Worm (Caenorhabditis elegans) whole organism, L4 larva: Measurements from ENCODE around the gene sri-40.

Source experiments
- aly-2 ChIP-seq: sonication (generic microtip); optimal IDR thresholded peaks from 2 replicates; lab custom pipeline; 2018; ENCODE audit warnings: missing biosample characterization, missing genetic modification characterization
- ceh-82 ChIP-seq: sonication (generic microtip); optimal IDR thresholded peaks from 2 replicates; lab custom pipeline; 2017; ENCODE audit warnings: missing biosample characterization, missing genetic modification characterization
- lir-3 ChIP-seq: sonication (generic microtip); optimal IDR thresholded peaks from 2 replicates; lab custom pipeline; 2016; ENCODE audit warnings: mild to moderate bottlenecking, missing genetic modification characterization, missing compliant biosample characterization
- mdl-1 ChIP-seq, 2 experiments: fragments of 150-350 bp in 1 of 2; sonication (generic microtip) in 1 of 2; optimal IDR thresholded peaks; 2 replicates each; lab custom pipeline; 2014 to 2017; ENCODE audit warnings: missing biosample characterization in 2 of 2, missing genetic modification characterization in 2 of 2
- mep-1 ChIP-seq: fragments of 150-350 bp; sonication (generic microtip); optimal IDR thresholded peaks from 3 replicates; lab custom pipeline; 2014; ENCODE audit warnings: missing biosample characterization, missing genetic modification characterization
- nhr-11 ChIP-seq: fragments of 150-350 bp; optimal IDR thresholded peaks from 2 replicates; lab custom pipeline; 2014; ENCODE audit warnings: missing biosample characterization, missing genetic modification characterization
- nhr-111 ChIP-seq: fragments of 200-800 bp; sonication (Bioruptor generic); optimal IDR thresholded peaks from 2 replicates; lab custom pipeline; 2018; ENCODE audit warnings: mild to moderate bottlenecking, missing genetic modification characterization, missing compliant biosample characterization
- unc-130 ChIP-seq: sonication (generic microtip); optimal IDR thresholded peaks from 2 replicates; lab custom pipeline; 2016; ENCODE audit warnings: missing genetic modification reagents, missing genetic modification characterization, missing compliant biosample characterization
- zfp-2 ChIP-seq: sonication (generic microtip); optimal IDR thresholded peaks from 2 replicates; lab custom pipeline; 2016; ENCODE audit warnings: mild to moderate bottlenecking, missing genetic modification characterization, missing compliant biosample characterization
- ztf-11 ChIP-seq: fragments of 150-350 bp; optimal IDR thresholded peaks from 2 replicates; lab custom pipeline; 2014; ENCODE audit warnings: missing biosample characterization, missing genetic modification characterization

DNA sequence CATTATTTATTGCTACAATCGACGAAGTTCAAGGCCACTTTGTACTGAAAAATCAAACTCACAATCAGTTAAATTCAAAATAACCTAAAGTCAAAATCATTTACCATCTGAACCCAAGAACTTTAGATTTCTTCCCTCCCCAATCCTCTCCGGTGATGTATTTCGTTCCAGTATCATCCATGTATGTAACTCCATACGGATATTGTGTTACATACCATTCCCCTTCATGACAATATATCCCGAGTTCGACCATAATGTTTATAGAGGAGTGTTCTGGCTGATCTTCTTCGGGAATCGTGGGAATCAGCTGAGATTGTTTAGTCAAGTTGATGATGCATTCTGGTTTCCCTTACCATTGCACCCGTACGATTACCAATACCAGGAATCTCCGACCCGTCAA, 29.4 kb upstream of the sri-40 start:
- no peak for TF ChIP-seq nhr-111 (GFP tag; lab: Kevin White, UChicago)
- no peak for TF ChIP-seq ceh-82 (tag; lab: Kevin White, UChicago)
- TF ChIP-seq nhr-11 (tag; lab: Kevin White, UChicago) = no peak
- TF ChIP-seq unc-130 (GFP tag; lab: Kevin White, UChicago) = no peak
- no peak for TF ChIP-seq lir-3
- no peak for TF ChIP-seq mep-1 (tag; lab: Kevin White, UChicago)
- TF ChIP-seq aly-2 (tag; lab: Kevin White, UChicago) = no peak
- TF ChIP-seq zfp-2 (tag; lab: Kevin White, UChicago) = no peak
- no peak for TF ChIP-seq mdl-1 (tag; optimal IDR thresholded peaks at IDR 0.05; lab: Kevin White, UChicago)
- TF ChIP-seq ztf-11 (tag; lab: Kevin White, UChicago) = no peak
